Worm (Caenorhabditis elegans) whole organism, mixed stage, embryonic: ENCODE results near the gene cup-16.

Experiments
- bed-3 ChIP-seq: fragments of 200-800 bp; sonication (Bioruptor generic); optimal IDR thresholded peaks from 3 replicates; lab custom pipeline; 2018; ENCODE audit warnings: mild to moderate bottlenecking, missing genetic modification characterization, moderate library complexity, missing compliant biosample characterization
- ces-1 ChIP-seq: fragments of 150-350 bp; optimal IDR thresholded peaks from 2 replicates; lab custom pipeline; 2014; ENCODE audit warnings: missing biosample characterization, missing genetic modification reagents, missing genetic modification characterization
- flh-1 ChIP-seq: fragments of 200-800 bp; sonication (Bioruptor generic); optimal IDR thresholded peaks from 2 replicates; lab custom pipeline; 2018; ENCODE audit warnings: mild to moderate bottlenecking, missing genetic modification characterization, moderate library complexity, missing compliant biosample characterization
- mab-5 ChIP-seq: fragments of 150-350 bp; optimal IDR thresholded peaks from 2 replicates; lab custom pipeline; 2014; ENCODE audit warnings: missing biosample characterization, missing genetic modification characterization
- mep-1 ChIP-seq: fragments of 150-350 bp; optimal IDR thresholded peaks from 2 replicates; lab custom pipeline; 2017; ENCODE audit warnings: missing biosample characterization, missing genetic modification reagents, missing genetic modification characterization, inconsistent platforms
- mls-2 ChIP-seq: sonication (generic microtip); optimal IDR thresholded peaks from 2 replicates; lab custom pipeline; 2016; ENCODE audit warnings: mild to moderate bottlenecking, missing genetic modification characterization, moderate library complexity, missing compliant biosample characterization
- nhr-12 ChIP-seq: fragments of 150-350 bp; optimal IDR thresholded peaks from 2 replicates; lab custom pipeline; 2014; ENCODE audit warnings: missing biosample characterization, missing genetic modification characterization
- nhr-237 ChIP-seq: fragments of 150-350 bp; optimal IDR thresholded peaks from 2 replicates; lab custom pipeline; 2014; ENCODE audit warnings: missing biosample characterization, missing genetic modification characterization
- nhr-28 ChIP-seq: fragments of 150-350 bp; optimal IDR thresholded peaks from 2 replicates; lab custom pipeline; 2014; ENCODE audit warnings: missing biosample characterization, missing genetic modification characterization
- snpc-4 ChIP-seq: fragments of 150-350 bp; optimal IDR thresholded peaks from 2 replicates; lab custom pipeline; 2014; ENCODE audit warnings: missing biosample characterization, missing genetic modification characterization
- unc-120 ChIP-seq: sonication (generic microtip); optimal IDR thresholded peaks from 2 replicates; lab custom pipeline; 2017; ENCODE audit warnings: missing genetic modification characterization, missing compliant biosample characterization; ENCODE audit not compliant: poor library complexity, severe bottlenecking
- ztf-11 ChIP-seq: fragments of 150-350 bp; optimal IDR thresholded peaks from 2 replicates; lab custom pipeline; 2014; ENCODE audit warnings: missing biosample characterization, missing genetic modification characterization

DNA sequence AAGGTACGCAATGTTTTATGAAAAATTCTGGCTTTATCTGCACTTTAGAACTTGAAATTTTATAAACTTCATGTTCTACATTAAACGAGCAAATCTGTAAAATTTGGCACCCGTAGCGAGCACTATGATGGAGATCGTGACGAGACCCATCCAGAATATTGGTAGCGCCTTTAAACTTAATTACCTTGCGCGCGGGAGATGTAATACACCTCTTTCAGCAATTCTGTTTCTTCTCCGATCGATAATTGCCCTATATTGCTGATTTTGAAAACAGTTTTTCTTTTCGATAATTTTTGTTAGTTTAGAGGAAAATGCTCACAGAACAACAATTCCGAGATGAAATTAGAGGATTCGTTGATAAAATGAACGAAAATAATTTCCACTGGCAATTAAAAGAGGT lies 48.1 kb upstream of the cup-16 start, which contains the start of gene atg-10:
- no peak for TF ChIP-seq bed-3 (GFP tag; lab: Kevin White, UChicago)
- TF ChIP-seq nhr-12 = no peak
- no peak for TF ChIP-seq ces-1 (GFP tag; lab: Kevin White, UChicago)
- TF ChIP-seq mls-2 (tag; lab: Kevin White, UChicago) = no peak
- no peak for TF ChIP-seq mep-1 (tag; lab: Kevin White, UChicago)
- no peak for TF ChIP-seq nhr-237 (tag; lab: Kevin White, UChicago)
- TF ChIP-seq flh-1 (GFP tag; lab: Kevin White, UChicago) = no peak
- no peak for TF ChIP-seq ztf-11
- no peak for TF ChIP-seq mab-5
- TF ChIP-seq nhr-28 (tag; lab: Kevin White, UChicago) = no peak
- no peak for TF ChIP-seq snpc-4 (tag; lab: Kevin White, UChicago)
- no peak for TF ChIP-seq unc-120 (tag; lab: Kevin White, UChicago)
